Fruit fly (Drosophila melanogaster) Kc167 (cell line): ENCODE measurements around the gene Chd1.

Source experiments
- Myc ChIP-seq: fragments of >200 bp; optimal IDR thresholded peaks from 2 replicates; lab custom pipeline; 2017; ENCODE audit warnings: missing external identifiers
- Sin3A ChIP-seq: fragments of >200 bp; optimal IDR thresholded peaks from 2 replicates; lab custom pipeline; 2018; ENCODE audit warnings: missing external identifiers
- h ChIP-seq: fragments of >200 bp; optimal IDR thresholded peaks from 3 replicates; lab custom pipeline; 2018; ENCODE audit warnings: missing external identifiers
- insv ChIP-seq: fragments of >200 bp; optimal IDR thresholded peaks from 3 replicates; lab custom pipeline; 2018; ENCODE audit warnings: missing external identifiers
- psq ChIP-seq: fragments of >200 bp; optimal IDR thresholded peaks from 2 replicates; lab custom pipeline; 2017; ENCODE audit warnings: missing external identifiers
- ttk ChIP-seq: sonication (Bioruptor generic); optimal IDR thresholded peaks from 2 replicates; lab custom pipeline; 2017; ENCODE audit warnings: missing external identifiers

Gene Chd1

dm6 chr2L:3006194-3006593, 18.7 kb upstream of the Chd1 start:
- TF ChIP-seq insv (lab: Kevin White, UChicago) (no peak), ttk (lab: Kevin White, UChicago) (no peak), Myc (no peak)

- no peak for TF ChIP-seq psq (lab: Kevin White, UChicago)
- no peak for TF ChIP-seq h (lab: Kevin White, UChicago)
- no peak for TF ChIP-seq ttk (lab: Kevin White, UChicago)
- no peak for TF ChIP-seq insv (lab: Kevin White, UChicago)
- TF ChIP-seq Sin3A (lab: Kevin White, UChicago) = no peak
- TF ChIP-seq Myc = no peak
These were observed 18.0 kb upstream of the Chd1 start for dm6 chr2L:3005483-3005882.

dm6 chr2L:3004601-3005000, 17.1 kb upstream of the Chd1 start:
- TF ChIP-seq Sin3A (lab: Kevin White, UChicago) (no peak), ttk (lab: Kevin White, UChicago) (no peak), Myc (no peak), insv (lab: Kevin White, UChicago) (no peak), psq (lab: Kevin White, UChicago) (no peak), h (lab: Kevin White, UChicago) (no peak)

- TF ChIP-seq Sin3A (lab: Kevin White, UChicago) (no peak), ttk (lab: Kevin White, UChicago) (no peak), psq (lab: Kevin White, UChicago) (no peak), insv (lab: Kevin White, UChicago) (no peak), h (lab: Kevin White, UChicago) (no peak), Myc (no peak)
These were observed 15.9 kb upstream of the Chd1 start for dm6 chr2L:3003399-3003798.

- TF ChIP-seq insv (lab: Kevin White, UChicago) (no peak), ttk (lab: Kevin White, UChicago) (no peak), psq (lab: Kevin White, UChicago) (no peak), Myc (no peak), h (lab: Kevin White, UChicago) (no peak), Sin3A (lab: Kevin White, UChicago) (no peak)
These were observed 14.4 kb upstream of the Chd1 start for dm6 chr2L:3001953-3002352.

dm6 chr2L:3000517-3000934, 13.0 kb upstream of the Chd1 start:
- TF ChIP-seq insv (lab: Kevin White, UChicago) (no peak), psq (lab: Kevin White, UChicago) (no peak), ttk (lab: Kevin White, UChicago) (no peak), h (lab: Kevin White, UChicago) (no peak), Sin3A (lab: Kevin White, UChicago) (no peak), Myc (no peak)

- no peak for TF ChIP-seq ttk (lab: Kevin White, UChicago)
- no peak for TF ChIP-seq h (lab: Kevin White, UChicago)
- TF ChIP-seq psq (lab: Kevin White, UChicago) = no peak
These were observed 12.1 kb upstream of the Chd1 start for dm6 chr2L:2999609-3000008.

- no peak for TF ChIP-seq h (lab: Kevin White, UChicago)
- no peak for TF ChIP-seq ttk (lab: Kevin White, UChicago)
- no peak for TF ChIP-seq Myc
- TF ChIP-seq insv (lab: Kevin White, UChicago) = no peak
- no peak for TF ChIP-seq Sin3A (lab: Kevin White, UChicago)
These were observed 11.6 kb upstream of the Chd1 start, which contains the start of gene Ccdc85 for dm6 chr2L:2999113-2999512. Ccdc85 (plus strand) TSS chr2L:2999286.

- TF ChIP-seq Myc (no peak), Sin3A (lab: Kevin White, UChicago) (no peak), h (lab: Kevin White, UChicago) (no peak), psq (lab: Kevin White, UChicago) (no peak), ttk (lab: Kevin White, UChicago) (no peak), insv (lab: Kevin White, UChicago) (no peak)
These were observed 6.2 kb upstream of the Chd1 start for dm6 chr2L:2993702-2994101.

- TF ChIP-seq Myc = no peak
- no peak for TF ChIP-seq Sin3A (lab: Kevin White, UChicago)
- no peak for TF ChIP-seq ttk (lab: Kevin White, UChicago)
- TF ChIP-seq h (lab: Kevin White, UChicago) = no peak
- no peak for TF ChIP-seq psq (lab: Kevin White, UChicago)
- TF ChIP-seq insv (lab: Kevin White, UChicago) = no peak
These were observed 5.7 kb upstream of the Chd1 start for dm6 chr2L:2993236-2993635.

- TF ChIP-seq Myc (no peak), psq (lab: Kevin White, UChicago) (no peak), insv (lab: Kevin White, UChicago) (no peak), h (lab: Kevin White, UChicago) (no peak), ttk (lab: Kevin White, UChicago) (no peak), Sin3A (lab: Kevin White, UChicago) (no peak)
These were observed 5.2 kb upstream of the Chd1 start, which contains the start of the genes okr and CG3558 for dm6 chr2L:2992664-2993174. okr (minus strand) TSS chr2L:2992759. CG3558 (plus strand) TSS chr2L:2992870.

dm6 chr2L:2986776-2987175, 747 bp downstream of the Chd1 start:
- TF ChIP-seq psq (lab: Kevin White, UChicago) (no peak), Sin3A (lab: Kevin White, UChicago) (no peak), Myc (no peak), ttk (lab: Kevin White, UChicago) (no peak), h (lab: Kevin White, UChicago) (no peak), insv (lab: Kevin White, UChicago) (no peak)
